Fruit fly (Drosophila melanogaster) S2 (cell line): Measurements from ENCODE around the gene Lgr1.

ENCODE experiments used
- CG8478 ChIP-seq: fragments of >200 bp; optimal IDR thresholded peaks from 2 replicates; lab custom pipeline; 2018
- CTCF ChIP-seq, 2 experiments: fragments of >200 bp; optimal IDR thresholded peaks; 2 replicates each; lab custom pipeline; 2018

- TF ChIP-seq CG8478 (no peak), CTCF (optimal IDR thresholded peaks at IDR 0.05; lab: Kevin White, UChicago) (no peak)
These were observed 40.7 kb upstream of the Lgr1 start, which contains the start of the genes CG31251 and CG31360 for dm6 chr3R:17684854-17685253.
